Worm (Caenorhabditis elegans): ENCODE data around the gene mat-2.

The mat-2 gene

ce11 chrII:11132542-11132941, 20.0 kb downstream of the mat-2 start, which contains the start of gene F40F8.11:
TSS of gene F40F8.11 (minus strand) at chrII:11132590.
- TF ChIP-seq him-1 (tag; optimal IDR thresholded peaks at IDR 0.05) (no peak), dao-5 (tag; optimal IDR thresholded peaks at IDR 0.05) (no peak), W03F9.2 (tag; optimal IDR thresholded peaks at IDR 0.05) (peak; percentile 4)

- TF ChIP-seq him-1 (tag; optimal IDR thresholded peaks at IDR 0.05) = no peak
- no peak for TF ChIP-seq W03F9.2 (tag; optimal IDR thresholded peaks at IDR 0.05)
- TF ChIP-seq dao-5 (tag; optimal IDR thresholded peaks at IDR 0.05) = no peak
Measured at ce11 chrII:11134828-11135227, 22.3 kb downstream of the mat-2 start, which contains the start of gene F40F8.5. TSS of gene F40F8.5 (minus strand) at chrII:11134928.

ce11 chrII:11135773-11136172, 23.3 kb downstream of the mat-2 start:
- no peak for TF ChIP-seq W03F9.2 (tag; optimal IDR thresholded peaks at IDR 0.05)

- TF ChIP-seq W03F9.2 (tag; optimal IDR thresholded peaks at IDR 0.05) (no peak), him-1 (tag; optimal IDR thresholded peaks at IDR 0.05) (no peak), dao-5 (tag; optimal IDR thresholded peaks at IDR 0.05) (no peak)
Measured at ce11 chrII:11140140-11140539, 27.6 kb downstream of the mat-2 start, which contains the start of gene F40F8.4. TSS of gene F40F8.4 (minus strand) at chrII:11140240.

- TF ChIP-seq him-1 (tag; optimal IDR thresholded peaks at IDR 0.05) = no peak
- no peak for TF ChIP-seq dao-5 (tag; optimal IDR thresholded peaks at IDR 0.05)
- TF ChIP-seq W03F9.2 (tag; optimal IDR thresholded peaks at IDR 0.05) = no peak
Measured at ce11 chrII:11142571-11142970, 30.1 kb downstream of the mat-2 start, which contains the start of gene arrd-6. TSS of gene arrd-6 (plus strand) at chrII:11142739.

ce11 chrII:11149866-11150685, 37.6 kb downstream of the mat-2 start:
- TF ChIP-seq dao-5 (tag; optimal IDR thresholded peaks at IDR 0.05) (no peak), him-1 (tag; optimal IDR thresholded peaks at IDR 0.05) (no peak), W03F9.2 (tag; optimal IDR thresholded peaks at IDR 0.05) (no peak)

ce11 chrII:11150976-11151375, 38.5 kb downstream of the mat-2 start:
- no peak for TF ChIP-seq W03F9.2 (tag; optimal IDR thresholded peaks at IDR 0.05)
- no peak for TF ChIP-seq dao-5 (tag; optimal IDR thresholded peaks at IDR 0.05)
- no peak for TF ChIP-seq him-1 (tag; optimal IDR thresholded peaks at IDR 0.05)

ce11 chrII:11152495-11152894, 40.0 kb downstream of the mat-2 start, which contains the start of gene pqm-1:
TSS of gene pqm-1 (minus strand) at chrII:11152595.
- no peak for TF ChIP-seq dao-5 (tag; optimal IDR thresholded peaks at IDR 0.05)
- TF ChIP-seq him-1 (tag; optimal IDR thresholded peaks at IDR 0.05) = no peak
- no peak for TF ChIP-seq W03F9.2 (tag; optimal IDR thresholded peaks at IDR 0.05)

ce11 chrII:11153080-11153479, 40.6 kb downstream of the mat-2 start:
- TF ChIP-seq him-1 (tag; optimal IDR thresholded peaks at IDR 0.05) (no peak), dao-5 (tag; optimal IDR thresholded peaks at IDR 0.05) (no peak), W03F9.2 (tag; optimal IDR thresholded peaks at IDR 0.05) (no peak)

ce11 chrII:11153800-11154199, 41.3 kb downstream of the mat-2 start:
- TF ChIP-seq dao-5 (tag; optimal IDR thresholded peaks at IDR 0.05) (no peak), him-1 (tag; optimal IDR thresholded peaks at IDR 0.05) (no peak), W03F9.2 (tag; optimal IDR thresholded peaks at IDR 0.05) (no peak)

ce11 chrII:11154957-11155356, 42.4 kb downstream of the mat-2 start:
- TF ChIP-seq him-1 (tag; optimal IDR thresholded peaks at IDR 0.05) (no peak), W03F9.2 (tag; optimal IDR thresholded peaks at IDR 0.05) (no peak), dao-5 (tag; optimal IDR thresholded peaks at IDR 0.05) (no peak)

- TF ChIP-seq W03F9.2 (tag; optimal IDR thresholded peaks at IDR 0.05) (no peak), dao-5 (tag; optimal IDR thresholded peaks at IDR 0.05) (no peak), him-1 (tag; optimal IDR thresholded peaks at IDR 0.05) (no peak)
Measured at ce11 chrII:11155400-11155799, 42.9 kb downstream of the mat-2 start.

ce11 chrII:11156160-11156559, 43.6 kb downstream of the mat-2 start:
- no peak for TF ChIP-seq him-1 (tag; optimal IDR thresholded peaks at IDR 0.05)
- no peak for TF ChIP-seq dao-5 (tag; optimal IDR thresholded peaks at IDR 0.05)
- TF ChIP-seq W03F9.2 (tag; optimal IDR thresholded peaks at IDR 0.05) = no peak

- TF ChIP-seq dao-5 (tag; optimal IDR thresholded peaks at IDR 0.05) = peak; percentile 35
- peak; percentile 31 for TF ChIP-seq him-1 (tag; optimal IDR thresholded peaks at IDR 0.05)
- no peak for TF ChIP-seq W03F9.2 (tag; optimal IDR thresholded peaks at IDR 0.05)
Measured at ce11 chrII:11157660-11158059, 45.1 kb downstream of the mat-2 start.

ce11 chrII:11161675-11162074, 49.2 kb downstream of the mat-2 start:
- no peak for TF ChIP-seq dao-5 (tag; optimal IDR thresholded peaks at IDR 0.05)
- TF ChIP-seq W03F9.2 (tag; optimal IDR thresholded peaks at IDR 0.05) = no peak
- TF ChIP-seq him-1 (tag; optimal IDR thresholded peaks at IDR 0.05) = no peak

All from whole organism, L4/young adult.